Worm (Caenorhabditis elegans) whole organism, L4/young adult: ENCODE results near the gene F10E9.10.

ENCODE experiments used
- W03F9.2 ChIP-seq: fragments of 150-350 bp; optimal IDR thresholded peaks from 2 replicates; lab custom pipeline; 2014; ENCODE audit warnings: missing biosample characterization, missing genetic modification characterization
- dao-5 ChIP-seq: sonication (generic microtip); optimal IDR thresholded peaks from 2 replicates; lab custom pipeline; 2016; ENCODE audit warnings: missing genotype, missing genetic modification characterization, moderate library complexity, missing compliant biosample characterization
- him-1 ChIP-seq: sonication (generic microtip); optimal IDR thresholded peaks from 2 replicates; lab custom pipeline; 2016; ENCODE audit warnings: missing genotype, missing genetic modification reagents, missing genetic modification characterization, missing compliant biosample characterization

DNA sequence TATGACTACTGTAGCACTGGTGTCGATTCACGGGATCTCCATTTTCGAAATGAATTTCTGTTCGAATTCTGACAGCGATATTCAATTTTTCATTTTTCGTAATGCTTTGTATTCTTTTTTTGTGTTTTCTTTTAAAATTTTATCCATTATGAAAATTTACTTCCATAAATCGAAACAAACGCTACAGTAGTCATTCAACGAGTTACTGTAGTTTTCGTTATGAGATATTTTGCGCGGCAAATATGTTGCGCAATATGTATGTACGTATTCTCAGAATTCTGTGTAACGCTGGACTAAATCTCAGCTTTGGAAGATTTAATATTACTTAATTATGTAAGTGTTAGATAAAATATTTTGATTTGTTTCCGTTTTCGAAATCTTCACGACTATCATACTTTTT, 49.1 kb upstream of the F10E9.10 start:
- TF ChIP-seq him-1 (tag; lab: Kevin White, UChicago): no peak
- TF ChIP-seq W03F9.2 (tag; lab: Kevin White, UChicago): no peak
- TF ChIP-seq dao-5: no peak
